Worm (Caenorhabditis elegans): ENCODE measurements around the gene panl-3.

DNA sequence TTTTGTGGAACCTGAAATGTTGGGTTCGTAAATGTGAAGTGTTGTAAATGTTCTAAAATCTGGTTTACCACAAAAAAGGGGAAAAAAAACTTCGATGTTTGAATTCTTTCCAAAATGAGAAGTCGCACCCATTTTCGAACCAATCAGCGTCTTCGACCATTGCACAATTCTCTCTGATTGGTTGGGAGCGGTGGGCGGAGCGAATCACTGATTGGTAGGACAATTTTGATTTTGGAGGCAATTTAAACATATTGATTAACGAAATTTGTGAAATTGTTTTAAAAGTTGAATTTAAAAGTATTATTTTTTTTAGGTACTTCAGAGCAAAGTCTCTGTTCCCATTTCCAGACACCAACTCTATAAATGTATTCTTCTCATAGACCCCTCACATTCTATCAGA, 29.8 kb upstream of the panl-3 start:
- TF ChIP-seq dao-5 (tag; optimal IDR thresholded peaks at IDR 0.05), result no peak
- TF ChIP-seq him-1 (tag; optimal IDR thresholded peaks at IDR 0.05), result no peak
- TF ChIP-seq W03F9.2 (tag; optimal IDR thresholded peaks at IDR 0.05), result no peak
